Fruit fly (Drosophila melanogaster) whole organism, embryonic: ENCODE measurements around the gene senju.
A peak's percentile ranks its signal among the peaks of the same experiment; 100 is the strongest.

Source experiments
- ATbp ChIP-seq: fragments of 200-800 bp; sonication (Bioruptor generic); optimal IDR thresholded peaks from 2 replicates; lab custom pipeline; 2017; ENCODE audit warnings: missing biosample characterization, mild to moderate bottlenecking, missing genetic modification characterization, missing genetic modification reagents
- Abd-B ChIP-seq: fragments of 200-800 bp; sonication (Bioruptor generic); optimal IDR thresholded peaks from 2 replicates; lab custom pipeline; 2018; ENCODE audit warnings: missing biosample characterization, mild to moderate bottlenecking, missing genetic modification characterization, moderate library complexity
- Atf-2 ChIP-seq: fragments of 200-800 bp; sonication (Bioruptor generic); optimal IDR thresholded peaks from 2 replicates; lab custom pipeline; 2016; ENCODE audit warnings: missing biosample characterization, missing genetic modification characterization
- CG10321 ChIP-seq: fragments of 200-800 bp; sonication (Bioruptor generic); IDR thresholded peaks from 2 replicates; pipeline ENCODE4 v1.3.6; 2022; ENCODE audit warnings: missing biosample characterization, missing genetic modification characterization
- CG12071 ChIP-seq: fragments of 200-800 bp; sonication (Bioruptor generic); optimal IDR thresholded peaks from 3 replicates; lab custom pipeline; 2018; ENCODE audit warnings: missing biosample characterization, mild to moderate bottlenecking, missing genetic modification characterization
- CG15073 ChIP-seq: fragments of 200-800 bp; sonication (Bioruptor generic); optimal IDR thresholded peaks from 2 replicates; lab custom pipeline; 2016; ENCODE audit warnings: missing biosample characterization, missing genetic modification characterization
- CG15269 ChIP-seq: fragments of 200-800 bp; sonication (Bioruptor generic); optimal IDR thresholded peaks from 2 replicates; lab custom pipeline; 2018; ENCODE audit warnings: missing biosample characterization, mild to moderate bottlenecking, missing genetic modification characterization, moderate library complexity
- CG1647 ChIP-seq: fragments of 200-800 bp; sonication (Bioruptor generic); optimal IDR thresholded peaks from 3 replicates; lab custom pipeline; 2016; ENCODE audit warnings: missing biosample characterization, missing genetic modification characterization
- CG2199 ChIP-seq: fragments of 200-800 bp; sonication (Bioruptor generic); IDR thresholded peaks from 3 replicates; pipeline ENCODE4 v1.3.6; 2022; ENCODE audit warnings: missing biosample characterization, missing genetic modification characterization
- CG2889 ChIP-seq: fragments of 200-800 bp; sonication (Bioruptor generic); IDR thresholded peaks from 3 replicates; pipeline ENCODE4 v1.3.6; 2022; ENCODE audit warnings: missing biosample characterization, missing genetic modification characterization
- CG3847 ChIP-seq: fragments of 200-800 bp; sonication (Bioruptor generic); IDR thresholded peaks from 2 replicates; pipeline ENCODE4 v1.3.6; 2022; ENCODE audit warnings: missing biosample characterization, missing genetic modification characterization
- CG4820 ChIP-seq: fragments of 200-800 bp; sonication (Bioruptor generic); optimal IDR thresholded peaks from 3 replicates; lab custom pipeline; 2016; ENCODE audit warnings: missing biosample characterization, missing genetic modification characterization
- CG6254 ChIP-seq: fragments of 200-800 bp; sonication (Bioruptor generic); optimal IDR thresholded peaks from 3 replicates; lab custom pipeline; 2017; ENCODE audit warnings: mild to moderate bottlenecking, missing biosample characterization, missing genetic modification reagents, missing genetic modification characterization
- CG7745 ChIP-seq: fragments of 200-800 bp; sonication (Bioruptor generic); optimal IDR thresholded peaks from 2 replicates; lab custom pipeline; 2018; ENCODE audit warnings: missing biosample characterization, mild to moderate bottlenecking, missing genetic modification characterization, moderate library complexity
- CG8924 ChIP-seq: fragments of 200-800 bp; optimal IDR thresholded peaks from 3 replicates; lab custom pipeline; 2019; ENCODE audit warnings: missing biosample characterization, mild to moderate bottlenecking, missing genetic modification characterization, moderate library complexity
- Camta ChIP-seq: fragments of 200-800 bp; sonication (Bioruptor generic); optimal IDR thresholded peaks from 2 replicates; lab custom pipeline; 2016; ENCODE audit warnings: missing biosample characterization, missing genetic modification characterization
- D19B ChIP-seq: fragments of 200-800 bp; sonication (Bioruptor generic); optimal IDR thresholded peaks from 2 replicates; lab custom pipeline; 2017; ENCODE audit warnings: missing biosample characterization, mild to moderate bottlenecking, missing genetic modification characterization
- Doc2 ChIP-seq: fragments of 200-800 bp; sonication (Bioruptor generic); IDR thresholded peaks from 2 replicates; pipeline ENCODE4 v1.3.6; 2022; ENCODE audit warnings: missing biosample characterization, missing genetic modification characterization
- Dp ChIP-seq: fragments of 200-800 bp; sonication (Bioruptor generic); optimal IDR thresholded peaks from 2 replicates; lab custom pipeline; 2018; ENCODE audit warnings: missing biosample characterization, mild to moderate bottlenecking, missing genetic modification characterization, moderate library complexity
- GATAe ChIP-seq: fragments of 200-800 bp; sonication (Bioruptor generic); conservative IDR thresholded peaks from 2 replicates; pipeline ENCODE4 v1.3.6; 2022; ENCODE audit warnings: missing biosample characterization, missing genetic modification characterization
- Gsc ChIP-seq: fragments of 200-800 bp; sonication (Bioruptor generic); IDR thresholded peaks from 2 replicates; pipeline ENCODE4 v1.3.6; 2022; ENCODE audit warnings: missing biosample characterization, missing genetic modification characterization
- Gug ChIP-seq: fragments of 200-800 bp; sonication (Bioruptor generic); IDR thresholded peaks from 4 replicates; pipeline ENCODE4 v1.3.6; 2022; ENCODE audit warnings: missing biosample characterization, missing genetic modification characterization
- HLHmδ ChIP-seq: fragments of 200-800 bp; sonication (Bioruptor generic); optimal IDR thresholded peaks from 2 replicates; lab custom pipeline; 2018; ENCODE audit warnings: missing biosample characterization, mild to moderate bottlenecking, missing genetic modification characterization, moderate library complexity
- HmgD ChIP-seq: fragments of 200-800 bp; sonication (Bioruptor generic); optimal IDR thresholded peaks from 3 replicates; lab custom pipeline; 2016; ENCODE audit warnings: missing biosample characterization, missing genetic modification characterization
- Hr51 ChIP-seq, 2 experiments: fragments of 200-800 bp; sonication (Bioruptor generic); optimal IDR thresholded peaks; 2 replicates in 1 of 2; 3 replicates in 1 of 2; lab custom pipeline; 2016 to 2018; ENCODE audit warnings: missing biosample characterization in 2 of 2, missing genetic modification characterization in 2 of 2, mild to moderate bottlenecking in 1 of 2, moderate library complexity in 1 of 2
- Kr ChIP-seq: fragments of 200-800 bp; sonication (Bioruptor generic); optimal IDR thresholded peaks from 2 replicates; lab custom pipeline; 2017; ENCODE audit warnings: missing biosample characterization, mild to moderate bottlenecking, missing genetic modification characterization
- Myb ChIP-seq: fragments of 200-800 bp; sonication (Bioruptor generic); optimal IDR thresholded peaks from 2 replicates; lab custom pipeline; 2016; ENCODE audit warnings: missing biosample characterization, missing genetic modification characterization
- Optix ChIP-seq: fragments of 200-800 bp; sonication (Bioruptor generic); IDR thresholded peaks from 3 replicates; pipeline ENCODE4 v1.3.6; 2022; ENCODE audit warnings: missing biosample characterization, missing genetic modification characterization
- Sry-δ ChIP-seq: fragments of 200-800 bp; sonication (Bioruptor generic); optimal IDR thresholded peaks from 2 replicates; lab custom pipeline; 2016; ENCODE audit warnings: missing biosample characterization, missing genetic modification characterization
- ase ChIP-seq: fragments of 200-800 bp; sonication (Bioruptor generic); IDR thresholded peaks from 3 replicates; pipeline ENCODE4 v1.3.6; 2022; ENCODE audit warnings: missing biosample characterization, missing genetic modification characterization
- bbx ChIP-seq: fragments of 200-800 bp; sonication (Bioruptor generic); IDR thresholded peaks from 2 replicates; pipeline ENCODE4 v1.3.6; 2022; ENCODE audit warnings: missing biosample characterization, missing genetic modification characterization; ENCODE audit not compliant: partially characterized antibody
- cato ChIP-seq: fragments of 200-800 bp; sonication (Bioruptor generic); optimal IDR thresholded peaks from 2 replicates; lab custom pipeline; 2016; ENCODE audit warnings: missing biosample characterization, missing genetic modification characterization, borderline replicate concordance
- dimm ChIP-seq: fragments of 200-800 bp; sonication (Bioruptor generic); IDR thresholded peaks from 2 replicates; pipeline ENCODE4 v1.3.6; 2022; ENCODE audit warnings: missing biosample characterization, missing genetic modification characterization
- gce ChIP-seq: fragments of 200-800 bp; sonication (Bioruptor generic); IDR thresholded peaks from 3 replicates; pipeline ENCODE4 v1.3.6; 2022; ENCODE audit warnings: missing biosample characterization, missing genetic modification characterization
- gsb-n ChIP-seq: fragments of 200-800 bp; sonication (Bioruptor generic); optimal IDR thresholded peaks from 3 replicates; lab custom pipeline; 2018; ENCODE audit warnings: missing biosample characterization, mild to moderate bottlenecking, missing genetic modification characterization
- kay ChIP-seq: fragments of 200-800 bp; sonication (Bioruptor generic); optimal IDR thresholded peaks from 2 replicates; lab custom pipeline; 2016; ENCODE audit warnings: missing biosample characterization, missing genetic modification characterization
- lab ChIP-seq: fragments of 200-800 bp; sonication (Bioruptor generic); optimal IDR thresholded peaks from 3 replicates; lab custom pipeline; 2017; ENCODE audit warnings: missing biosample characterization, missing genetic modification characterization, mild to moderate bottlenecking, moderate library complexity, missing genetic modification reagents
- lilli ChIP-seq: fragments of 200-800 bp; sonication (Bioruptor generic); optimal IDR thresholded peaks from 3 replicates; lab custom pipeline; 2016; ENCODE audit warnings: missing biosample characterization, missing genetic modification characterization
- nom ChIP-seq: fragments of 200-800 bp; sonication (Bioruptor generic); optimal IDR thresholded peaks from 2 replicates; lab custom pipeline; 2017; ENCODE audit warnings: missing biosample characterization, missing genetic modification characterization, mild to moderate bottlenecking, moderate library complexity, missing genetic modification reagents
- oc ChIP-seq: fragments of 200-800 bp; sonication (Bioruptor generic); optimal IDR thresholded peaks from 2 replicates; lab custom pipeline; 2018; ENCODE audit warnings: missing biosample characterization, mild to moderate bottlenecking, missing genetic modification characterization, moderate library complexity
- peb ChIP-seq: fragments of 200-800 bp; sonication (Bioruptor generic); IDR thresholded peaks from 2 replicates; pipeline ENCODE4 v1.3.6; 2022; ENCODE audit warnings: missing biosample characterization, missing genetic modification characterization
- psq ChIP-seq: fragments of 200-800 bp; sonication (Bioruptor generic); optimal IDR thresholded peaks from 2 replicates; lab custom pipeline; 2017; ENCODE audit warnings: missing biosample characterization, missing genetic modification characterization
- pzg ChIP-seq: fragments of 200-800 bp; sonication (Bioruptor generic); optimal IDR thresholded peaks from 3 replicates; lab custom pipeline; 2018; ENCODE audit warnings: missing biosample characterization, mild to moderate bottlenecking, missing genetic modification characterization, moderate library complexity
- run ChIP-seq: fragments of 200-800 bp; sonication (Bioruptor generic); optimal IDR thresholded peaks from 3 replicates; lab custom pipeline; 2018; ENCODE audit warnings: missing biosample characterization, mild to moderate bottlenecking, missing genetic modification characterization
- sima ChIP-seq: fragments of 200-800 bp; sonication (Bioruptor generic); optimal IDR thresholded peaks from 2 replicates; lab custom pipeline; 2016; ENCODE audit warnings: missing biosample characterization, missing genetic modification characterization
- slp2 ChIP-seq: fragments of 200-800 bp; sonication (Bioruptor generic); optimal IDR thresholded peaks from 2 replicates; lab custom pipeline; 2016; ENCODE audit warnings: missing biosample characterization, missing genetic modification characterization
- ssp ChIP-seq: fragments of 200-800 bp; sonication (Bioruptor generic); IDR thresholded peaks from 2 replicates; pipeline ENCODE4 v1.3.6; 2022; ENCODE audit warnings: missing biosample characterization, missing genetic modification characterization
- tup ChIP-seq: fragments of 200-800 bp; sonication (Bioruptor generic); optimal IDR thresholded peaks from 2 replicates; lab custom pipeline; 2016; ENCODE audit warnings: missing biosample characterization, mild to moderate bottlenecking, missing genetic modification characterization, moderate library complexity
- vfl ChIP-seq: fragments of 200-800 bp; sonication (Bioruptor generic); optimal IDR thresholded peaks from 2 replicates; lab custom pipeline; 2016; ENCODE audit warnings: missing biosample characterization, missing genetic modification characterization
- z ChIP-seq: fragments of 200-800 bp; sonication (Bioruptor generic); IDR thresholded peaks from 3 replicates; pipeline ENCODE4 v1.3.6; 2022; ENCODE audit warnings: missing biosample characterization, missing genetic modification characterization

senju gene

dm6 chr2L:5086905-5087522 is 34.4 kb downstream of the senju start (continued):
- TF ChIP-seq Abd-B (GFP tag; lab: Kevin White, UChicago) (peak; percentile 61), kay (GFP tag; lab: Kevin White, UChicago) (peak; percentile 58), CG1647 (GFP tag; lab: Kevin White, UChicago) (peak; percentile 82), Doc2 (GFP tag; lab: Robert Waterston, UW) (no peak), Gug (peak; percentile 41; the same call in 1 of the 4 replicates), HLHmδ (no peak), psq (GFP tag; lab: Kevin White, UChicago) (peak; percentile 26), ATbp (GFP tag; lab: Kevin White, UChicago) (peak; percentile 86), CG8924 (tag; lab: Kevin White, UChicago) (peak; percentile 86), slp2 (GFP tag; lab: Kevin White, UChicago) (no peak), Sry-δ (GFP tag; lab: Kevin White, UChicago) (peak; percentile 33), Gsc (GFP tag; lab: Robert Waterston, UW) (no peak), Optix (GFP tag; lab: Robert Waterston, UW) (no peak), Dp (GFP tag; lab: Kevin White, UChicago) (no peak), CG7745 (tag; lab: Kevin White, UChicago) (no peak), tup (GFP tag; lab: Kevin White, UChicago) (peak; percentile 15), z (GFP tag; lab: Robert Waterston, UW) (peak; percentile 30; the same call in 1 of the 3 replicates), gce (GFP tag; lab: Robert Waterston, UW) (peak; percentile 54; the same call in 1 of the 3 replicates), Atf-2 (GFP tag; lab: Kevin White, UChicago) (peak; percentile 62), cato (GFP tag; lab: Kevin White, UChicago) (peak; percentile 53), peb (GFP tag; lab: Robert Waterston, UW) (no peak), HmgD (GFP tag; lab: Kevin White, UChicago) (peak; percentile 26), ase (GFP tag; lab: Robert Waterston, UW) (0 out of 3 replicates have a peak, but pooled peaks have one; percentile 41), sima (GFP tag; lab: Kevin White, UChicago) (peak; percentile 26), GATAe (no peak), CG10321 (no peak), run (peak; percentile 67), bbx (GFP tag; lab: Robert Waterston, UW) (no peak), CG3847 (GFP tag; lab: Robert Waterston, UW) (peak; percentile 36), pzg (no peak), ssp (no peak; the same call in 1 of the 2 replicates), CG15073 (GFP tag; lab: Kevin White, UChicago) (peak; percentile 13), CG2199 (GFP tag; lab: Robert Waterston, UW) (no peak), Myb (GFP tag; lab: Kevin White, UChicago) (peak; percentile 41), dimm (GFP tag; lab: Robert Waterston, UW) (0 out of 2 replicates have a peak, but pooled peaks have one; percentile 17), oc (tag; lab: Kevin White, UChicago) (peak; percentile 50), lilli (GFP tag; lab: Kevin White, UChicago) (peak; percentile 78), vfl (GFP tag; lab: Kevin White, UChicago) (peak; percentile 36), CG2889 (GFP tag; lab: Robert Waterston, UW) (0 out of 3 replicates have a peak, but pooled peaks have one; percentile 17), CG6254 (GFP tag; lab: Kevin White, UChicago) (peak; percentile 76), Camta (GFP tag; lab: Kevin White, UChicago) (peak; percentile 55), gsb-n (tag; lab: Kevin White, UChicago) (peak; percentile 72), CG15269 (tag; lab: Kevin White, UChicago) (peak; percentile 84), nom (GFP tag; lab: Kevin White, UChicago) (peak; percentile 84), D19B (GFP tag; lab: Kevin White, UChicago) (peak; percentile 46), Kr (GFP tag; lab: Kevin White, UChicago) (no peak), lab (GFP tag; lab: Kevin White, UChicago) (peak; percentile 88), CG4820 (GFP tag; lab: Kevin White, UChicago) (peak; percentile 56), CG12071 (GFP tag; lab: Kevin White, UChicago) (peak; percentile 75), Hr51 (GFP tag; optimal IDR thresholded peaks at IDR 0.05; lab: Kevin White, UChicago) (peak; percentile 51 to 89)
